Worm (Caenorhabditis elegans): ENCODE measurements around the gene ugt-17.

DNA sequence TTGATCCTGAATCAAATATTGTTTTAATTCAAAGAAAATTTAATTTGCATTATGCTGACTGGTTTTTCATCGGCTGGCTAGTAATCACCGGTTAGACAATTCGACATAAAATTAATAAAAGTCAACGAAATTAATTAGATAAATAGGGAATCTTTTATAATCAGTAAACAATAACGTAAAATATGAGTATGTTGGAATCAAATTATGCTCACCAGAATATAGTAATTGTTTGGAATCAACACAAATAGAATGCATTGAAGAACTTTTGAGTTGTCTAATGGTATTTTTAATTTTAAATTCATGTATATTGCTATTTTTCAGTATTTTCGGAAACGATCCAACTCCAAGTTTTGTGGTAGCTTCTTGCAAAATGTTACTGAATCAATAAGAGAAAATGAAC is 648 bp upstream of the ugt-17 start, which contains the start of gene C08B6.2:
- TF ChIP-seq him-1 (tag; optimal IDR thresholded peaks at IDR 0.05) (no peak), F33H1.4 (GFP tag; IDR thresholded peaks at IDR 0.05) (no peak), dpl-1 (GFP tag; optimal IDR thresholded peaks at IDR 0.05) (no peak), F52B5.7 (tag; optimal IDR thresholded peaks at IDR 0.05) (no peak), hmg-20 (GFP tag; IDR thresholded peaks at IDR 0.05) (no peak), tbx-9 (tag; optimal IDR thresholded peaks at IDR 0.05; ENCODE audit: borderline replicate concordance) (no peak), mcd-1 (GFP tag; IDR thresholded peaks at IDR 0.05) (no peak), B0261.1 (tag; optimal IDR thresholded peaks at IDR 0.05) (no peak), pha-4 (tag; optimal IDR thresholded peaks at IDR 0.05) (no peak), snpc-1.3 (tag; optimal IDR thresholded peaks at IDR 0.05; ENCODE audit: insufficient read depth) (no peak), egl-18 (GFP tag; IDR thresholded peaks at IDR 0.05) (no peak), unc-62 (GFP tag; optimal IDR thresholded peaks at IDR 0.05) (no peak), snpc-4 (GFP tag; optimal IDR thresholded peaks at IDR 0.05) (no peak), snpc-4 (tag; optimal IDR thresholded peaks at IDR 0.05) (no peak), let-607 (tag; optimal IDR thresholded peaks at IDR 0.05) (no peak)
